Fruit fly (Drosophila melanogaster) whole organism, embryonic: ENCODE data around the gene EloB.

Experiments used
- CG34376 ChIP-seq: fragments of 200-800 bp; sonication (Bioruptor generic); optimal IDR thresholded peaks from 2 replicates; lab custom pipeline; 2018; ENCODE audit warnings: missing biosample characterization, mild to moderate bottlenecking, missing genetic modification characterization
- CG4328 ChIP-seq: fragments of 200-800 bp; sonication (Bioruptor generic); optimal IDR thresholded peaks from 3 replicates; lab custom pipeline; 2017; ENCODE audit warnings: missing biosample characterization, missing genetic modification reagents, missing genetic modification characterization
- mld ChIP-seq: fragments of 200-800 bp; sonication (Bioruptor generic); IDR thresholded peaks from 3 replicates; pipeline ENCODE4 v1.3.6; 2022; ENCODE audit warnings: missing biosample characterization, missing genetic modification characterization; ENCODE audit not compliant: partially characterized antibody
- unc-4 ChIP-seq: fragments of 200-800 bp; sonication (Bioruptor generic); IDR thresholded peaks from 2 replicates; pipeline ENCODE4 v1.3.6; 2022; ENCODE audit warnings: missing biosample characterization, missing genetic modification characterization; ENCODE audit not compliant: partially characterized antibody

- TF ChIP-seq CG34376 = no peak
- TF ChIP-seq mld (GFP tag; lab: Robert Waterston, UW) = no peak
- TF ChIP-seq CG4328 (GFP tag; lab: Kevin White, UChicago) = no peak
- no peak for TF ChIP-seq unc-4 (GFP tag; lab: Robert Waterston, UW)
These were observed 46.5 kb upstream of the EloB start for dm6 chr3R:20626123-20626522.
